Worm (Caenorhabditis elegans): ENCODE results near the gene nhr-150.

nhr-150 gene

DNA sequence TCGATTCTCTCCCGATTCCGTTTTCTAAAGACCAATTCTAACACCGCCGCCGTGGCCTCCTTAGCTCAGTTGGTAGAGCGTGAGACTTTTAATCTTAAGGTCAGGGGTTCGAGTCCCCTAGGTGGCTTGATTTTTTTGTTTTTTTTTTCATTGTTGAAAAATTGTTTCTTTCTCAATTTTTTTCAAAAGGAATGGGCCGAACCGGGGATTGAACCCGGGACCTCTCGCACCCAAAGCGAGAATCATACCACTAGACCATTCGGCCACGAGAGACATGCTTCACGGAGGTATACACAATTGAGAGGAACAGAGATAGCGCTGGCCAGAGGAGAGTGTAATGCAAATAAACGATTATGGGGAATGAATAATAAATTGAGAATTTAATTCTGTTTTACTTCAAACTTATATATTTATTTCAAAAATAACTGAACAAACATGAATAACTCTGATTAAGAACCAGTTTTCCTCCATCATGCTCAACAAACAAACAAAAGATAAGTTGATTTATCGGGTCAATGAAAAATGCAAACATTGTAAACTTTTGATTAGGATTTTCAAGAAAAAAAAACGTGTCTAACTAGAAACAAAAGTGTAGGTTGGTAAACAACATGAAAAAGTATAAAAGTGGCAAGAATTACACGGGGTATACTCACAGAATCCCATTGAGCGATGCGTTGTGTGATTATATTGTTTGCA, 16.1 kb downstream of the nhr-150 start, which contains the start of gene pqn-71 (continued):
- TF ChIP-seq nhr-111 (GFP tag; optimal IDR thresholded peaks at IDR 0.05) (peak; percentile 86), fos-1 (tag; optimal IDR thresholded peaks at IDR 0.05) (no peak), nhr-25 (tag; optimal IDR thresholded peaks at IDR 0.05; ENCODE audit: borderline replicate concordance, insufficient read depth) (peak; percentile 80), F44E2.7 (GFP tag; IDR thresholded peaks at IDR 0.05) (peak; percentile 95), unc-39 (tag; optimal IDR thresholded peaks at IDR 0.05) (no peak), nhr-42 (GFP tag; IDR thresholded peaks at IDR 0.05) (peak; percentile 94), F10B5.3 (tag; optimal IDR thresholded peaks at IDR 0.05) (peak; percentile 81), daf-12 (tag; optimal IDR thresholded peaks at IDR 0.05) (no peak), hlh-30 (tag; optimal IDR thresholded peaks at IDR 0.05; ENCODE audit: insufficient read depth) (peak; percentile 91), F26F4.8 (GFP tag; conservative IDR thresholded peaks at IDR 0.05) (peak; percentile 97), dmd-8 (GFP tag; IDR thresholded peaks at IDR 0.05) (peak; percentile 98), ceh-44 (GFP tag; IDR thresholded peaks at IDR 0.05) (peak; percentile 93), snpc-1.2 (GFP tag; IDR thresholded peaks at IDR 0.05) (peak; percentile 92), ceh-82 (tag; optimal IDR thresholded peaks at IDR 0.05) (no peak), hmg-1.1 (GFP tag; IDR thresholded peaks at IDR 0.05) (peak; percentile 97), lin-1 (GFP tag; IDR thresholded peaks at IDR 0.05) (peak; percentile 92), lim-7 (GFP tag; IDR thresholded peaks at IDR 0.05) (peak; percentile 92), ctbp-1 (GFP tag; IDR thresholded peaks at IDR 0.05) (peak; percentile 94), unc-62 (GFP tag; optimal IDR thresholded peaks at IDR 0.05 in 1 of 2) (peak in 1 of 2 experiments; percentile 15), unc-62 (tag; optimal IDR thresholded peaks at IDR 0.05) (no peak), pha-4 (GFP tag; IDR thresholded peaks at IDR 0.05) (no peak; the same call in none of the 2 replicates), pha-4 (tag; optimal IDR thresholded peaks at IDR 0.05) (peak; percentile 53), hlh-11 (tag; optimal IDR thresholded peaks at IDR 0.05) (peak; percentile 89), Y75B8A.6 (GFP tag; IDR thresholded peaks at IDR 0.05) (peak; percentile 91), R02D3.7 (tag; optimal IDR thresholded peaks at IDR 0.05) (no peak), lir-3 (tag; optimal IDR thresholded peaks at IDR 0.05) (peak; percentile 90), unc-130 (GFP tag; optimal IDR thresholded peaks at IDR 0.05) (peak; percentile 93), ama-1 (optimal IDR thresholded peaks at IDR 0.05) (no peak), set-16 (GFP tag; IDR thresholded peaks at IDR 0.05) (peak; percentile 63; the same call in 1 of the 2 replicates), lin-29 (GFP tag; IDR thresholded peaks at IDR 0.05) (peak; percentile 93), nhr-41 (GFP tag; IDR thresholded peaks at IDR 0.05) (peak; percentile 91), mxl-2 (GFP tag; conservative IDR thresholded peaks at IDR 0.05) (peak; percentile 85), dmd-6 (GFP tag; IDR thresholded peaks at IDR 0.05) (peak; percentile 94), mdt-29 (GFP tag; IDR thresholded peaks at IDR 0.05) (peak; percentile 93), skn-1 (tag; optimal IDR thresholded peaks at IDR 0.05) (no peak), aly-2 (tag; optimal IDR thresholded peaks at IDR 0.05) (peak; percentile 48), arid-1 (GFP tag; conservative IDR thresholded peaks at IDR 0.05) (peak; percentile 92), ceh-28 (tag; optimal IDR thresholded peaks at IDR 0.05) (no peak), saeg-2 (GFP tag; IDR thresholded peaks at IDR 0.05) (peak; percentile 92), ces-1 (GFP tag; optimal IDR thresholded peaks at IDR 0.05) (peak; percentile 36), nhr-28 (tag; optimal IDR thresholded peaks at IDR 0.05) (peak; percentile 74), nhr-10 (tag; optimal IDR thresholded peaks at IDR 0.05) (no peak), lsy-2 (tag; optimal IDR thresholded peaks at IDR 0.05) (no peak), T20F7.1 (GFP tag; optimal IDR thresholded peaks at IDR 0.05) (no peak), D1046.2 (GFP tag; IDR thresholded peaks at IDR 0.05) (peak; percentile 93), zip-2 (tag; optimal IDR thresholded peaks at IDR 0.05) (peak; percentile 90), spr-1 (tag; optimal IDR thresholded peaks at IDR 0.05) (peak; percentile 95), nhr-11 (tag; optimal IDR thresholded peaks at IDR 0.05) (peak; percentile 64), aha-1 (tag) (no peak), nhr-6 (tag; optimal IDR thresholded peaks at IDR 0.05) (peak; percentile 51), php-3 (GFP tag; IDR thresholded peaks at IDR 0.05) (peak; percentile 80)

Data from whole organism, L4 larva.